Worm (Caenorhabditis elegans): ENCODE data around the gene F26D2.15.

ce11 chrV:16488172-16488571 is 50.5 kb downstream of the F26D2.15 start, which contains the start of gene sqst-4:
- no peak for TF ChIP-seq egl-27 (tag; optimal IDR thresholded peaks at IDR 0.05)
- TF ChIP-seq lin-1 (GFP tag; IDR thresholded peaks at IDR 0.05), result no peak
- TF ChIP-seq lir-3 (tag; optimal IDR thresholded peaks at IDR 0.05), result no peak
- no peak for TF ChIP-seq set-16 (GFP tag; IDR thresholded peaks at IDR 0.05)
- no peak for TF ChIP-seq snpc-4 (tag; optimal IDR thresholded peaks at IDR 0.05)
- no peak for TF ChIP-seq ZK546.5 (tag; optimal IDR thresholded peaks at IDR 0.05)
- TF ChIP-seq mep-1 (tag; optimal IDR thresholded peaks at IDR 0.05), result no peak
- no peak for TF ChIP-seq pqm-1 (tag; optimal IDR thresholded peaks at IDR 0.05)
- TF ChIP-seq skn-1 (tag; optimal IDR thresholded peaks at IDR 0.05), result no peak
- no peak for TF ChIP-seq ztf-7 (tag; optimal IDR thresholded peaks at IDR 0.05)
- no peak for TF ChIP-seq zag-1 (tag; optimal IDR thresholded peaks at IDR 0.05)
- no peak for TF ChIP-seq hmg-1.1 (GFP tag; IDR thresholded peaks at IDR 0.05)

All from whole organism, L4 larva.